Fruit fly (Drosophila melanogaster) whole organism: ENCODE results near the gene CG12171.
A peak's percentile ranks its signal among the peaks of the same experiment; 100 is the strongest.

Experiments
- CG8478 ChIP-seq: fragments of >200 bp; optimal IDR thresholded peaks from 2 replicates; lab custom pipeline; 2018; ENCODE audit warnings: inconsistent platforms
- Dll ChIP-seq: fragments of >200 bp; optimal IDR thresholded peaks from 2 replicates; lab custom pipeline; 2017
- EcR ChIP-seq, 2 experiments: fragments of >200 bp; optimal IDR thresholded peaks; 2 replicates each; lab custom pipeline; 2017; ENCODE audit warnings: missing biosample characterization in 2 of 2, missing genetic modification characterization in 2 of 2, missing genetic modification reagents in 2 of 2
- pan ChIP-seq: fragments of >200 bp; optimal IDR thresholded peaks from 2 replicates; lab custom pipeline; 2017
- psq ChIP-seq: fragments of >200 bp; optimal IDR thresholded peaks from 2 replicates; lab custom pipeline; 2017
- usp ChIP-seq: fragments of >200 bp; optimal IDR thresholded peaks from 2 replicates; lab custom pipeline; 2017; ENCODE audit warnings: missing biosample characterization, missing genetic modification characterization, mixed read lengths

Gene CG12171

dm6 chr3R:5610656-5611055 is 22.8 kb upstream of the CG12171 start:
- no peak for TF ChIP-seq usp
- no peak for TF ChIP-seq EcR (GFP tag; optimal IDR thresholded peaks at IDR 0.05; lab: Kevin White, UChicago)
- TF ChIP-seq Dll (lab: Kevin White, UChicago) = no peak
- TF ChIP-seq psq (lab: Kevin White, UChicago) = no peak
- no peak for TF ChIP-seq CG8478
- no peak for TF ChIP-seq pan (lab: Kevin White, UChicago)

dm6 chr3R:5611167-5611566 is 22.3 kb upstream of the CG12171 start:
- TF ChIP-seq Dll (lab: Kevin White, UChicago) (no peak), CG8478 (no peak), psq (lab: Kevin White, UChicago) (no peak), EcR (GFP tag; optimal IDR thresholded peaks at IDR 0.05; lab: Kevin White, UChicago) (no peak)

- TF ChIP-seq EcR (GFP tag; optimal IDR thresholded peaks at IDR 0.05; lab: Kevin White, UChicago) (no peak), usp (no peak), pan (lab: Kevin White, UChicago) (no peak), CG8478 (no peak), Dll (lab: Kevin White, UChicago) (no peak), psq (lab: Kevin White, UChicago) (no peak)
Measured at dm6 chr3R:5611733-5612132, 21.7 kb upstream of the CG12171 start.

dm6 chr3R:5612372-5613113 is 20.9 kb upstream of the CG12171 start, which contains the start of gene Rga:
Rga (minus strand) TSS chr3R:5613112.
- TF ChIP-seq CG8478 (no peak), Dll (lab: Kevin White, UChicago) (peak; percentile 11), psq (lab: Kevin White, UChicago) (no peak)

dm6 chr3R:5613114-5613443 is 20.3 kb upstream of the CG12171 start, which contains the start of gene Atu:
Atu (plus strand) TSS chr3R:5613358.
- TF ChIP-seq pan (lab: Kevin White, UChicago) (no peak), usp (no peak), psq (lab: Kevin White, UChicago) (no peak)

dm6 chr3R:5615484-5615883 is 17.9 kb upstream of the CG12171 start:
- TF ChIP-seq CG8478 = no peak
- TF ChIP-seq psq (lab: Kevin White, UChicago) = no peak
- TF ChIP-seq usp = no peak
- TF ChIP-seq pan (lab: Kevin White, UChicago) = no peak
- TF ChIP-seq Dll (lab: Kevin White, UChicago) = no peak
- TF ChIP-seq EcR (GFP tag; optimal IDR thresholded peaks at IDR 0.05; lab: Kevin White, UChicago) = no peak

- no peak for TF ChIP-seq pan (lab: Kevin White, UChicago)
- no peak for TF ChIP-seq Dll (lab: Kevin White, UChicago)
- no peak for TF ChIP-seq EcR (GFP tag; optimal IDR thresholded peaks at IDR 0.05; lab: Kevin White, UChicago)
- no peak for TF ChIP-seq psq (lab: Kevin White, UChicago)
- TF ChIP-seq CG8478 = no peak
- TF ChIP-seq usp = no peak
Measured at dm6 chr3R:5617923-5618623, 15.4 kb upstream of the CG12171 start.

dm6 chr3R:5620387-5620956 is 13.0 kb upstream of the CG12171 start:
- no peak for TF ChIP-seq CG8478
- no peak for TF ChIP-seq psq (lab: Kevin White, UChicago)
- TF ChIP-seq EcR (GFP tag; optimal IDR thresholded peaks at IDR 0.05; lab: Kevin White, UChicago) = no peak
- no peak for TF ChIP-seq usp
- no peak for TF ChIP-seq pan (lab: Kevin White, UChicago)
- no peak for TF ChIP-seq Dll (lab: Kevin White, UChicago)

dm6 chr3R:5621714-5622405 is 11.6 kb upstream of the CG12171 start:
- no peak for TF ChIP-seq Dll (lab: Kevin White, UChicago)
- no peak for TF ChIP-seq usp
- no peak for TF ChIP-seq pan (lab: Kevin White, UChicago)
- TF ChIP-seq CG8478 = no peak
- TF ChIP-seq psq (lab: Kevin White, UChicago) = no peak

- no peak for TF ChIP-seq pan (lab: Kevin White, UChicago)
- no peak for TF ChIP-seq psq (lab: Kevin White, UChicago)
- no peak for TF ChIP-seq EcR (GFP tag; optimal IDR thresholded peaks at IDR 0.05; lab: Kevin White, UChicago)
- TF ChIP-seq usp = no peak
Measured at dm6 chr3R:5622406-5622752, 11.0 kb upstream of the CG12171 start.

- TF ChIP-seq EcR (GFP tag; optimal IDR thresholded peaks at IDR 0.05; lab: Kevin White, UChicago) = no peak
- TF ChIP-seq usp = no peak
- no peak for TF ChIP-seq pan (lab: Kevin White, UChicago)
Measured at dm6 chr3R:5622985-5623630, 10.3 kb upstream of the CG12171 start.
